4 worm cellular contexts compared by ENCODE assay signal in genomic region chrX:1703049-1703448, ce11.
TF ChIP-seq lines count a peak whose summit lies in the region.

No protein-coding gene starts in this region.

TF ChIP-seq in whole organism, L4 larva, 104 proteins besides CTCF, POLR2A, EP300 and RAD21:
- TF ChIP-seq mxl-2 (GFP tag; conservative IDR thresholded peaks at IDR 0.05; lab: Robert Waterston, UW), result no peak
- TF ChIP-seq daf-19 (GFP tag; conservative IDR thresholded peaks at IDR 0.05; lab: Robert Waterston, UW), result no peak
- TF ChIP-seq set-16 (GFP tag; IDR thresholded peaks at IDR 0.05; lab: Robert Waterston, UW), result peak; percentile 92
- no peak for TF ChIP-seq mdt-29 (GFP tag; IDR thresholded peaks at IDR 0.05; lab: Robert Waterston, UW)
- TF ChIP-seq egl-43 (GFP tag; IDR thresholded peaks at IDR 0.05; lab: Robert Waterston, UW), result peak; percentile 64; the same call in 1 of the 2 replicates
- no peak for TF ChIP-seq dmd-6 (GFP tag; IDR thresholded peaks at IDR 0.05; lab: Robert Waterston, UW)
- TF ChIP-seq aha-1 (tag; lab: Kevin White, UChicago), result peak; percentile 44
- no peak for TF ChIP-seq nhr-25 (tag; optimal IDR thresholded peaks at IDR 0.05; lab: Kevin White, UChicago; ENCODE audit: borderline replicate concordance, insufficient read depth)
- TF ChIP-seq rbr-2 (tag; optimal IDR thresholded peaks at IDR 0.05; lab: Kevin White, UChicago), result no peak
- no peak for TF ChIP-seq ces-1 (GFP tag; optimal IDR thresholded peaks at IDR 0.05; lab: Kevin White, UChicago)

TF ChIP-seq in whole organism, late embryonic, 69 proteins besides CTCF, POLR2A, EP300 and RAD21:
- TF ChIP-seq elt-4 (tag; optimal IDR thresholded peaks at IDR 0.05; lab: Kevin White, UChicago) (peak; percentile 60), ahr-1 (tag; optimal IDR thresholded peaks at IDR 0.05; lab: Kevin White, UChicago) (no peak)

TF ChIP-seq in whole organism, midembryonic, 9 proteins besides CTCF, POLR2A, EP300 and RAD21:
- TF ChIP-seq tab-1 (GFP tag; IDR thresholded peaks at IDR 0.05; lab: Robert Waterston, UW) (0 out of 2 replicates have a peak, but pooled peaks have one; percentile 26), ref-1 (GFP tag; conservative IDR thresholded peaks at IDR 0.05; lab: Robert Waterston, UW) (no peak)

TF ChIP-seq in whole organism, young adult, 124 proteins besides CTCF, POLR2A, EP300 and RAD21:
- TF ChIP-seq F52B5.7 (tag; optimal IDR thresholded peaks at IDR 0.05; lab: Kevin White, UChicago), result no peak
- peak; percentile 70; the same call in 1 of the 2 replicates for TF ChIP-seq egrh-3 (GFP tag; IDR thresholded peaks at IDR 0.05; lab: Robert Waterston, UW)
- no peak for TF ChIP-seq hmg-20 (GFP tag; IDR thresholded peaks at IDR 0.05; lab: Robert Waterston, UW)
- TF ChIP-seq mxl-1 (tag; optimal IDR thresholded peaks at IDR 0.05; lab: Kevin White, UChicago), result no peak
- TF ChIP-seq B0035.1 (tag; optimal IDR thresholded peaks at IDR 0.05; lab: Kevin White, UChicago), result no peak
- peak; percentile 94 for TF ChIP-seq zfh-2 (GFP tag; conservative IDR thresholded peaks at IDR 0.05; lab: Robert Waterston, UW)
- TF ChIP-seq cebp-2 (GFP tag; IDR thresholded peaks at IDR 0.05; lab: Robert Waterston, UW), result 0 out of 2 replicates have a peak, but pooled peaks have one; percentile 48
- no peak for TF ChIP-seq ztf-26 (tag; optimal IDR thresholded peaks at IDR 0.05; lab: Kevin White, UChicago)
